Worm (Caenorhabditis elegans) whole organism, L2 larva: ENCODE data around the gene C26F1.3.

ENCODE experiments used
- dmd-4 ChIP-seq: sonication (generic microtip); optimal IDR thresholded peaks from 2 replicates; lab custom pipeline; 2017; ENCODE audit warnings: missing biosample characterization, missing genetic modification characterization
- fos-1 ChIP-seq: fragments of 150-350 bp; optimal IDR thresholded peaks from 2 replicates; lab custom pipeline; 2014; ENCODE audit warnings: missing biosample characterization, missing genetic modification characterization
- lin-13 ChIP-seq: fragments of 150-350 bp; optimal IDR thresholded peaks from 2 replicates; lab custom pipeline; 2014; ENCODE audit warnings: missing biosample characterization, missing genetic modification reagents, missing genetic modification characterization

DNA sequence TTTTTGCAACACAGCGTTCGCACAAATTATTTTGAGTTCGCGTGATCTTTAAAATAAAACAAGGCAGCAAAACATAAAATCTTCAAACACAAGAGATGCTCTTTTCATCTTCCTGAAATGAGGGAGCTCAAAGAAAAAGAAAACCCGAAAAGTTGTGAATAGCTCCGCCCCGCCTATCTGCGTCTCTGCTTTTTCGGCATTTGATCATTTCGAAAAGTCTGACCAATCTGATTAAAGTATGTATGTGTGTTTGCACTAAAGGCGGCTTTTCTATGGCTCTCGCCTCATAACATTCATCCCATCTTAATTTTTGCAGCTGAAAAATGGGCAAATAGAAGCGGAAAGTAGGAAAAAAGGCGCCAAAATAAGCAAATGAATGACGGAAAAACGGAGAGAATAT lies 42.5 kb downstream of the C26F1.3 start:
- TF ChIP-seq dmd-4 (tag; lab: Kevin White, UChicago) (no peak), fos-1 (tag; lab: Kevin White, UChicago) (no peak), lin-13 (GFP tag; lab: Kevin White, UChicago) (no peak)
